Worm (Caenorhabditis elegans): ENCODE measurements around the gene B0564.2.

Gene B0564.2

ce11 chrIV:13095462-13095861, 12.0 kb upstream of the B0564.2 start, which contains the start of gene rfc-3 (continued):
- TF ChIP-seq ztf-3 (GFP tag; optimal IDR thresholded peaks at IDR 0.05) (no peak), ceh-100 (GFP tag; IDR thresholded peaks at IDR 0.05) (0 out of 2 replicates have a peak, but pooled peaks have one; percentile 36), lsl-1 (GFP tag; optimal IDR thresholded peaks at IDR 0.05) (no peak), snpc-1.3 (tag; optimal IDR thresholded peaks at IDR 0.05; ENCODE audit: insufficient read depth) (no peak), efl-1 (GFP tag; optimal IDR thresholded peaks at IDR 0.05) (peak; percentile 49), lin-40 (tag; optimal IDR thresholded peaks at IDR 0.05) (no peak), Y56A3A.18 (GFP tag; IDR thresholded peaks at IDR 0.05) (no peak), aptf-2 (GFP tag; conservative IDR thresholded peaks at IDR 0.05) (no peak), ztf-25 (GFP tag; IDR thresholded peaks at IDR 0.05) (0 out of 2 replicates have a peak, but pooled peaks have one; percentile 35), egl-18 (GFP tag; IDR thresholded peaks at IDR 0.05) (no peak), madf-6 (GFP tag; IDR thresholded peaks at IDR 0.05) (peak; percentile 32), atf-7 (tag; optimal IDR thresholded peaks at IDR 0.05) (no peak), mel-28 (tag; optimal IDR thresholded peaks at IDR 0.05; ENCODE audit: borderline replicate concordance) (no peak)

ce11 chrIV:13096778-13097177, 10.7 kb upstream of the B0564.2 start:
- TF ChIP-seq nhr-80 (tag; optimal IDR thresholded peaks at IDR 0.05) (no peak), attf-5 (GFP tag; optimal IDR thresholded peaks at IDR 0.05) (peak; percentile 35), cebp-2 (GFP tag; IDR thresholded peaks at IDR 0.05) (no peak), unc-130 (GFP tag; optimal IDR thresholded peaks at IDR 0.05) (no peak), dpl-1 (GFP tag; optimal IDR thresholded peaks at IDR 0.05) (no peak), aptf-3 (GFP tag; IDR thresholded peaks at IDR 0.05) (no peak), ceh-100 (GFP tag; IDR thresholded peaks at IDR 0.05) (no peak), rpc-1 (optimal IDR thresholded peaks at IDR 0.05) (no peak), rpc-1 (tag; optimal IDR thresholded peaks at IDR 0.05) (no peak), Y67H2A.10 (GFP tag; conservative IDR thresholded peaks at IDR 0.05) (no peak), lin-54 (GFP tag; optimal IDR thresholded peaks at IDR 0.05) (peak; percentile 8), ceh-58 (GFP tag; IDR thresholded peaks at IDR 0.05) (no peak), lag-1 (GFP tag; IDR thresholded peaks at IDR 0.05) (no peak), C06A6.2 (GFP tag; conservative IDR thresholded peaks at IDR 0.05) (no peak), tbp1 (GFP tag; optimal IDR thresholded peaks at IDR 0.05) (no peak), ceh-79 (tag; optimal IDR thresholded peaks at IDR 0.05) (no peak), F33H1.4 (GFP tag; IDR thresholded peaks at IDR 0.05) (no peak), let-607 (tag; optimal IDR thresholded peaks at IDR 0.05) (no peak), nfyb-1 (GFP tag; IDR thresholded peaks at IDR 0.05) (0 out of 2 replicates have a peak, but pooled peaks have one; percentile 7), T07F8.4 (tag; optimal IDR thresholded peaks at IDR 0.05) (no peak), ztf-18 (tag; optimal IDR thresholded peaks at IDR 0.05) (no peak), lin-35 (GFP tag; optimal IDR thresholded peaks at IDR 0.05) (no peak), lsy-27 (tag; optimal IDR thresholded peaks at IDR 0.05; ENCODE audit: borderline replicate concordance, insufficient read depth) (no peak), attf-3 (GFP tag; conservative IDR thresholded peaks at IDR 0.05) (peak; percentile 35; the same call in 1 of the 2 replicates), aptf-2 (GFP tag; conservative IDR thresholded peaks at IDR 0.05) (no peak), pbrm-1 (GFP tag; IDR thresholded peaks at IDR 0.05) (no peak), nfya-2 (GFP tag; IDR thresholded peaks at IDR 0.05) (no peak), gei-17 (GFP tag; optimal IDR thresholded peaks at IDR 0.05) (no peak), hlh-26 (GFP tag; conservative IDR thresholded peaks at IDR 0.05) (no peak), Y53F4B.3 (GFP tag; IDR thresholded peaks at IDR 0.05) (no peak), sptf-2 (GFP tag; optimal IDR thresholded peaks at IDR 0.05) (no peak), K11D2.4 (GFP tag; IDR thresholded peaks at IDR 0.05) (no peak), B0261.1 (tag; optimal IDR thresholded peaks at IDR 0.05) (no peak), ztf-22 (GFP tag; optimal IDR thresholded peaks at IDR 0.05) (no peak), Y53G8AR.9 (GFP tag; conservative IDR thresholded peaks at IDR 0.05) (no peak; the same call in 1 of the 2 replicates), repo-1 (tag; optimal IDR thresholded peaks at IDR 0.05) (peak; percentile 34), lin-40 (tag; optimal IDR thresholded peaks at IDR 0.05) (no peak), him-1 (tag; optimal IDR thresholded peaks at IDR 0.05) (no peak)

Data from whole organism, young adult.